Worm (Caenorhabditis elegans): Measurements from ENCODE around the gene dct-16.

The dct-16 gene

ce11 chrV:20493271-20494231 lies 5.3 kb downstream of the dct-16 start, which contains the start of gene B0250.5 (continued):
- TF ChIP-seq egl-13 (tag; optimal IDR thresholded peaks at IDR 0.05), result no peak
- TF ChIP-seq lin-39 (tag; optimal IDR thresholded peaks at IDR 0.05), result peak; percentile 31
- TF ChIP-seq hpl-2 (GFP tag; optimal IDR thresholded peaks at IDR 0.05), result peak; percentile 10

- TF ChIP-seq nhr-85 (tag), result peak; percentile 19
- no peak for TF ChIP-seq ceh-90 (tag; optimal IDR thresholded peaks at IDR 0.05)
Observed at ce11 chrV:20492385-20492784, 6.5 kb downstream of the dct-16 start, which contains the start of gene srbc-79. Gene srbc-79 (minus strand): TSS chrV:20492485.

- TF ChIP-seq fkh-4 (tag; optimal IDR thresholded peaks at IDR 0.05; ENCODE audit: borderline replicate concordance) (no peak), zag-1 (tag; optimal IDR thresholded peaks at IDR 0.05) (no peak), pqm-1 (tag; optimal IDR thresholded peaks at IDR 0.05) (no peak), alr-1 (tag; optimal IDR thresholded peaks at IDR 0.05; ENCODE audit: borderline replicate concordance) (no peak), swsn-7 (tag; optimal IDR thresholded peaks at IDR 0.05) (no peak), nhr-90 (tag; optimal IDR thresholded peaks at IDR 0.05; ENCODE audit: poor library complexity) (no peak), unc-30 (tag; optimal IDR thresholded peaks at IDR 0.05) (no peak), dsc-1 (tag; optimal IDR thresholded peaks at IDR 0.05) (no peak), ceh-82 (tag; optimal IDR thresholded peaks at IDR 0.05) (no peak), nhr-71 (tag; optimal IDR thresholded peaks at IDR 0.05) (no peak), aha-1 (tag; optimal IDR thresholded peaks at IDR 0.05) (no peak), fos-1 (tag; optimal IDR thresholded peaks at IDR 0.05) (no peak), ceh-90 (tag; optimal IDR thresholded peaks at IDR 0.05) (no peak), pag-3 (tag; optimal IDR thresholded peaks at IDR 0.05; ENCODE audit: borderline replicate concordance, insufficient read depth) (no peak), tlp-1 (tag; optimal IDR thresholded peaks at IDR 0.05) (no peak), nhr-77 (tag; optimal IDR thresholded peaks at IDR 0.05) (no peak), ceh-63 (GFP tag; optimal IDR thresholded peaks at IDR 0.05) (no peak), blmp-1 (tag; optimal IDR thresholded peaks at IDR 0.05) (no peak)
Observed at ce11 chrV:20489102-20489501, 9.8 kb downstream of the dct-16 start, which contains the start of gene srbc-78. Gene srbc-78 (minus strand): TSS chrV:20489202.

- no peak for TF ChIP-seq nhr-85 (tag)
- peak; percentile 67 for TF ChIP-seq lin-14 (GFP tag; optimal IDR thresholded peaks at IDR 0.05)
- TF ChIP-seq mdl-1 (tag; optimal IDR thresholded peaks at IDR 0.05), result peak in 1 of 2 experiments; percentile 21
- TF ChIP-seq F16B12.6 (tag; optimal IDR thresholded peaks at IDR 0.05), result no peak
- TF ChIP-seq dsc-1 (tag; optimal IDR thresholded peaks at IDR 0.05), result peak; percentile 85
- peak; percentile 58 for TF ChIP-seq nhr-71 (tag; optimal IDR thresholded peaks at IDR 0.05)
- peak; percentile 73 for TF ChIP-seq rnt-1 (tag; optimal IDR thresholded peaks at IDR 0.05)
- peak; percentile 16; the same call in 1 of the 2 replicates for TF ChIP-seq unc-98 (GFP tag; IDR thresholded peaks at IDR 0.05)
- TF ChIP-seq ceh-82 (tag; optimal IDR thresholded peaks at IDR 0.05), result no peak
- no peak for TF ChIP-seq ets-5 (GFP tag; IDR thresholded peaks at IDR 0.05)
- TF ChIP-seq swsn-7 (tag; optimal IDR thresholded peaks at IDR 0.05), result peak; percentile 17
- no peak for TF ChIP-seq irx-1 (tag; optimal IDR thresholded peaks at IDR 0.05)
- peak in 1 of 2 experiments; percentile 14 for TF ChIP-seq efl-1 (optimal IDR thresholded peaks at IDR 0.05)
- peak in 1 of 2 experiments; percentile 27 for TF ChIP-seq efl-1 (GFP tag; optimal IDR thresholded peaks at IDR 0.05 in 1 of 2)
- TF ChIP-seq unc-30 (tag; optimal IDR thresholded peaks at IDR 0.05), result no peak
- no peak for TF ChIP-seq ceh-8 (GFP tag; optimal IDR thresholded peaks at IDR 0.05)
- TF ChIP-seq Y116A8C.19 (tag; optimal IDR thresholded peaks at IDR 0.05; ENCODE audit: borderline replicate concordance), result no peak
- TF ChIP-seq nhr-20 (tag; optimal IDR thresholded peaks at IDR 0.05), result peak; percentile 3
- peak; percentile 5 for TF ChIP-seq nhr-47 (tag; optimal IDR thresholded peaks at IDR 0.05)
- TF ChIP-seq mep-1 (tag; optimal IDR thresholded peaks at IDR 0.05), result peak; percentile 41
- peak in 1 of 2 experiments; percentile 36 for TF ChIP-seq lsy-2 (tag; optimal IDR thresholded peaks at IDR 0.05)
- peak; percentile 46 for TF ChIP-seq snu-23 (GFP tag; optimal IDR thresholded peaks at IDR 0.05)
- no peak for TF ChIP-seq unc-86 (tag; optimal IDR thresholded peaks at IDR 0.05)
Observed at ce11 chrV:20486549-20486948, 12.3 kb downstream of the dct-16 start.
